Worm (Caenorhabditis elegans) whole organism, L4/young adult: Measurements from ENCODE around the gene str-77.

Source experiments
- W03F9.2 ChIP-seq: fragments of 150-350 bp; optimal IDR thresholded peaks from 2 replicates; lab custom pipeline; 2014; ENCODE audit warnings: missing biosample characterization, missing genetic modification characterization
- dao-5 ChIP-seq: sonication (generic microtip); optimal IDR thresholded peaks from 2 replicates; lab custom pipeline; 2016; ENCODE audit warnings: missing genotype, missing genetic modification characterization, moderate library complexity, missing compliant biosample characterization
- him-1 ChIP-seq: sonication (generic microtip); optimal IDR thresholded peaks from 2 replicates; lab custom pipeline; 2016; ENCODE audit warnings: missing genotype, missing genetic modification reagents, missing genetic modification characterization, missing compliant biosample characterization

ce11 chrV:17718647-17719046 lies at the start of gene str-77:
- no peak for TF ChIP-seq him-1
- no peak for TF ChIP-seq dao-5 (tag; lab: Kevin White, UChicago)
- no peak for TF ChIP-seq W03F9.2 (tag; lab: Kevin White, UChicago)
